Fruit fly (Drosophila melanogaster): ENCODE data around the gene plh.
A peak's percentile ranks its signal among the peaks of the same experiment; 100 is the strongest.

The plh gene

dm6 chr3R:4962689-4963088, 48.1 kb downstream of the plh start (continued):
- TF ChIP-seq Blimp-1 (GFP tag; optimal IDR thresholded peaks at IDR 0.05) (no peak), ewg (GFP tag; optimal IDR thresholded peaks at IDR 0.05) (no peak), tin (GFP tag; optimal IDR thresholded peaks at IDR 0.05) (no peak), run (tag; optimal IDR thresholded peaks at IDR 0.05) (no peak), ind (GFP tag; optimal IDR thresholded peaks at IDR 0.05) (peak; percentile 11), CG12071 (GFP tag; optimal IDR thresholded peaks at IDR 0.05) (no peak), Ssrp (tag; optimal IDR thresholded peaks at IDR 0.05) (no peak), CG10321 (GFP tag; IDR thresholded peaks at IDR 0.05) (no peak)

dm6 chr3R:4961946-4962345, 48.9 kb downstream of the plh start:
- TF ChIP-seq slou (GFP tag; optimal IDR thresholded peaks at IDR 0.05) (no peak), dysf (GFP tag; IDR thresholded peaks at IDR 0.05) (no peak), Ets97D (GFP tag; optimal IDR thresholded peaks at IDR 0.05) (no peak), CG5245 (GFP tag; optimal IDR thresholded peaks at IDR 0.05) (no peak), NC2α (GFP tag; optimal IDR thresholded peaks at IDR 0.05) (no peak), CG7928 (GFP tag; optimal IDR thresholded peaks at IDR 0.05) (no peak), Hr78 (GFP tag; optimal IDR thresholded peaks at IDR 0.05) (peak in 1 of 2 experiments; percentile 43), CG1529 (GFP tag; optimal IDR thresholded peaks at IDR 0.05) (no peak), CG43689 (GFP tag; IDR thresholded peaks at IDR 0.05) (no peak), eve (GFP tag; optimal IDR thresholded peaks at IDR 0.05) (no peak), Trl (optimal IDR thresholded peaks at IDR 0.05) (no peak), Trl (GFP tag; optimal IDR thresholded peaks at IDR 0.05) (no peak), gce (GFP tag; IDR thresholded peaks at IDR 0.05) (no peak), CTCF (GFP tag; optimal IDR thresholded peaks at IDR 0.05) (no peak), CG15073 (GFP tag; optimal IDR thresholded peaks at IDR 0.05) (no peak), sens-2 (GFP tag; IDR thresholded peaks at IDR 0.05) (no peak), CG7839 (tag; optimal IDR thresholded peaks at IDR 0.05) (no peak), kni (GFP tag; optimal IDR thresholded peaks at IDR 0.05) (peak; percentile 77), lov (optimal IDR thresholded peaks at IDR 0.05) (no peak), lov (GFP tag; IDR thresholded peaks at IDR 0.05) (no peak), CG30403 (GFP tag; optimal IDR thresholded peaks at IDR 0.05) (no peak), ewg (GFP tag; optimal IDR thresholded peaks at IDR 0.05) (no peak), pnt (GFP tag; optimal IDR thresholded peaks at IDR 0.05) (no peak), CG11504 (tag; optimal IDR thresholded peaks at IDR 0.05) (no peak), CG4360 (GFP tag; IDR thresholded peaks at IDR 0.05) (no peak), CG5953 (GFP tag; IDR thresholded peaks at IDR 0.05) (no peak), CG8281 (tag; optimal IDR thresholded peaks at IDR 0.05) (peak; percentile 98), Bgb (GFP tag; IDR thresholded peaks at IDR 0.05; ENCODE audit: partially characterized antibody) (no peak), CG5180 (GFP tag; optimal IDR thresholded peaks at IDR 0.05) (no peak), cad (GFP tag; optimal IDR thresholded peaks at IDR 0.05) (no peak), CG17829 (tag; optimal IDR thresholded peaks at IDR 0.05) (no peak), Awh (GFP tag; IDR thresholded peaks at IDR 0.05) (no peak), H15 (GFP tag; IDR thresholded peaks at IDR 0.05) (no peak), rib (GFP tag; IDR thresholded peaks at IDR 0.05) (no peak), Med (GFP tag) (peak; percentile 65), CG9437 (GFP tag; optimal IDR thresholded peaks at IDR 0.05) (no peak), CG17568 (GFP tag; optimal IDR thresholded peaks at IDR 0.05) (no peak), CG1647 (GFP tag; optimal IDR thresholded peaks at IDR 0.05) (no peak), Opbp (GFP tag; IDR thresholded peaks at IDR 0.05; ENCODE audit: partially characterized antibody) (0 out of 3 replicates have a peak, but pooled peaks have one; percentile 16), ara (GFP tag; IDR thresholded peaks at IDR 0.05) (no peak)
